Worm (Caenorhabditis elegans): ENCODE results near the gene sdz-15.

DNA sequence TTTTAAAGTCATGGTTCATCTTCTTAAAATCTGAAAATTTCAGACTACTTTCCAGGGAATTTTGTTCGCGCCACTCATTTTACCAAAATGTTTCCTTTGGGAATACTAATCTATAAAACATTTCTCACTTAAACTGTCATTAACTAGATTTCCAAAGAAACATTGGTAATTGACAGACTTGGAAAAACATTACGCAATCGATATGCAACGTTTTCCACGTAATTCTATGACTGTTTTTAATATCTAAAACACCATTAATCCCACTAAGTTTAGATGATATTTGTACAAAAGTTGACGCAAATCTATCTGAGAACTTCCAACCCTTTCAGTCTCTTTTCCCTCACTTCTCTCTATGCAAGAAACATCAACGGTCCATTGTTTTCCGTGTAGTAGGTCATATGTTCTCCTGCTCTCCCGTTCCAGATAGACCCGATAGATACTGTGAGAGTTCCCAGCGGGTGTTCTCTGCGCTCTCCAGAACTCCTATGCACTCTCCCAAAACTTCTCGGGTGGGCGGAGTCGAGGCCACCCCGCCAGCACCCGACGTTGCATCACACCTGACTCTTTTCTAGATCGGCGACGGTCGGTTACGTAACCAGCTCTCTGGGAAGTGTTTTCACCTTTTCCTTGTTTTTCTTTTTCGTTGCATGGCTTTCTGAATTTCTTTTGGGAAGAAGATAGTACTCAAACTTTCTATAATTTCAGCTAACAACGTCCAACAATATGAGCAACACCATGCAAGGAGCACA is 19.8 kb upstream of the sdz-15 start, which contains the start of gene zip-8:
- no peak for TF ChIP-seq fkh-10 (GFP tag; optimal IDR thresholded peaks at IDR 0.05)
- TF ChIP-seq sdc-2 (tag; optimal IDR thresholded peaks at IDR 0.05), result no peak
- no peak for TF ChIP-seq ceh-9 (tag; optimal IDR thresholded peaks at IDR 0.05)
- no peak for TF ChIP-seq che-1 (tag; optimal IDR thresholded peaks at IDR 0.05)
- no peak for TF ChIP-seq ets-4 (tag; optimal IDR thresholded peaks at IDR 0.05)
- no peak for TF ChIP-seq tbx-2 (tag; optimal IDR thresholded peaks at IDR 0.05)
- no peak for TF ChIP-seq ceh-48 (tag; optimal IDR thresholded peaks at IDR 0.05)
- no peak for TF ChIP-seq pha-4 (tag; optimal IDR thresholded peaks at IDR 0.05)
- TF ChIP-seq lim-6 (tag; optimal IDR thresholded peaks at IDR 0.05), result no peak
- no peak for TF ChIP-seq ceh-14 (tag; optimal IDR thresholded peaks at IDR 0.05)
- TF ChIP-seq K02D7.2 (tag; optimal IDR thresholded peaks at IDR 0.05), result no peak
- no peak for TF ChIP-seq unc-3 (GFP tag; conservative IDR thresholded peaks at IDR 0.05)
- TF ChIP-seq unc-3 (tag; optimal IDR thresholded peaks at IDR 0.05), result no peak
- TF ChIP-seq Y22D7AL.16 (tag; optimal IDR thresholded peaks at IDR 0.05), result no peak

Data from whole organism, late embryonic.